Fruit fly (Drosophila melanogaster) whole organism, embryonic: Measurements from ENCODE around the gene CCAP.
A peak's percentile ranks its signal among the peaks of the same experiment; 100 is the strongest.

ENCODE experiments used
- Adf1 ChIP-seq: fragments of 200-800 bp; sonication (Bioruptor generic); IDR thresholded peaks from 2 replicates; pipeline ENCODE4 v1.3.6; 2022; ENCODE audit warnings: missing biosample characterization, missing genetic modification characterization
- C15 ChIP-seq: fragments of 200-800 bp; sonication (Bioruptor generic); IDR thresholded peaks from 3 replicates; pipeline ENCODE4 v1.3.6; 2022; ENCODE audit warnings: missing biosample characterization, missing genetic modification characterization
- CG10267 ChIP-seq: fragments of 200-800 bp; sonication (Bioruptor generic); optimal IDR thresholded peaks from 2 replicates; lab custom pipeline; 2018; ENCODE audit warnings: missing biosample characterization, mild to moderate bottlenecking, missing genetic modification characterization, moderate library complexity
- CG12659 ChIP-seq: fragments of 200-800 bp; sonication (Bioruptor generic); optimal IDR thresholded peaks from 3 replicates; lab custom pipeline; 2017; ENCODE audit warnings: mild to moderate bottlenecking, missing biosample characterization, missing genetic modification reagents, missing genetic modification characterization
- CG13894 ChIP-seq: fragments of 200-800 bp; sonication (Bioruptor generic); optimal IDR thresholded peaks from 3 replicates; lab custom pipeline; 2018; ENCODE audit warnings: missing biosample characterization, mild to moderate bottlenecking, missing genetic modification characterization, moderate library complexity
- CG14050 ChIP-seq: fragments of 200-800 bp; sonication (Bioruptor generic); IDR thresholded peaks from 3 replicates; pipeline ENCODE4 v1.3.6; 2022; ENCODE audit warnings: missing biosample characterization, missing genetic modification characterization
- CG14710 ChIP-seq: fragments of 200-800 bp; sonication (Bioruptor generic); optimal IDR thresholded peaks from 3 replicates; lab custom pipeline; 2019; ENCODE audit warnings: missing biosample characterization, mild to moderate bottlenecking, missing genetic modification characterization, moderate library complexity
- CG18619 ChIP-seq: fragments of 200-800 bp; sonication (Bioruptor generic); optimal IDR thresholded peaks from 3 replicates; lab custom pipeline; 2017; ENCODE audit warnings: missing biosample characterization, mild to moderate bottlenecking, missing genetic modification characterization
- CG2120 ChIP-seq: fragments of 200-800 bp; sonication (Bioruptor generic); optimal IDR thresholded peaks from 3 replicates; lab custom pipeline; 2016; ENCODE audit warnings: missing biosample characterization, missing genetic modification characterization
- CG31224 ChIP-seq: fragments of 200-800 bp; sonication (Bioruptor generic); IDR thresholded peaks from 2 replicates; pipeline ENCODE4 v1.3.6; 2022; ENCODE audit warnings: missing biosample characterization, missing genetic modification characterization
- CG3163 ChIP-seq: fragments of 200-800 bp; sonication (Bioruptor generic); optimal IDR thresholded peaks from 3 replicates; lab custom pipeline; 2016; ENCODE audit warnings: missing biosample characterization, missing genetic modification characterization
- CG32532 ChIP-seq: fragments of 200-800 bp; sonication (Bioruptor generic); IDR thresholded peaks from 2 replicates; pipeline ENCODE4 v1.3.6; 2022; ENCODE audit warnings: missing biosample characterization, missing genetic modification characterization
- CG32767 ChIP-seq: fragments of 200-800 bp; sonication (Bioruptor generic); IDR thresholded peaks from 2 replicates; pipeline ENCODE4 v1.3.6; 2022; ENCODE audit warnings: missing biosample characterization, missing genetic modification characterization
- CG32772 ChIP-seq: fragments of 200-800 bp; sonication (Bioruptor generic); IDR thresholded peaks from 2 replicates; pipeline ENCODE4 v1.3.6; 2022; ENCODE audit warnings: missing biosample characterization, missing genetic modification characterization
- CG3726 ChIP-seq: fragments of 200-800 bp; sonication (Bioruptor generic); IDR thresholded peaks from 3 replicates; pipeline ENCODE4, ENCODE4 v1.3.6; 2022; ENCODE audit warnings: missing biosample characterization, missing genetic modification characterization
- CG4328 ChIP-seq: fragments of 200-800 bp; sonication (Bioruptor generic); optimal IDR thresholded peaks from 3 replicates; lab custom pipeline; 2017; ENCODE audit warnings: missing biosample characterization, missing genetic modification reagents, missing genetic modification characterization
- CG6683 ChIP-seq: fragments of 200-800 bp; sonication (Bioruptor generic); optimal IDR thresholded peaks from 2 replicates; lab custom pipeline; 2017; ENCODE audit warnings: missing biosample characterization, mild to moderate bottlenecking, missing genetic modification characterization, missing genetic modification reagents
- H2.0 ChIP-seq: fragments of 200-800 bp; sonication (Bioruptor generic); IDR thresholded peaks from 2 replicates; pipeline ENCODE4 v1.3.6; 2022; ENCODE audit warnings: missing biosample characterization, missing genetic modification characterization
- HHEX ChIP-seq: fragments of 200-800 bp; sonication (Bioruptor generic); optimal IDR thresholded peaks from 3 replicates; lab custom pipeline; 2017; ENCODE audit warnings: missing biosample characterization, mild to moderate bottlenecking, missing genetic modification characterization, missing genetic modification reagents
- Lhr ChIP-seq: fragments of 200-800 bp; sonication (Bioruptor generic); optimal IDR thresholded peaks from 3 replicates; lab custom pipeline; 2017; ENCODE audit warnings: mild to moderate bottlenecking, missing biosample characterization, missing genetic modification reagents, missing genetic modification characterization
- Max ChIP-seq: fragments of 200-800 bp; sonication (Bioruptor generic); optimal IDR thresholded peaks from 2 replicates; lab custom pipeline; 2016; ENCODE audit warnings: missing biosample characterization, mild to moderate bottlenecking, missing genetic modification characterization
- Mes4 ChIP-seq: fragments of 200-800 bp; sonication (Bioruptor generic); optimal IDR thresholded peaks from 2 replicates; lab custom pipeline; 2016; ENCODE audit warnings: missing biosample characterization, missing genetic modification characterization
- Nf-YC ChIP-seq: fragments of 200-800 bp; optimal IDR thresholded peaks from 3 replicates; lab custom pipeline; 2019; ENCODE audit warnings: missing biosample characterization, mild to moderate bottlenecking, missing genetic modification characterization, moderate library complexity
- NfI ChIP-seq: fragments of 200-800 bp; sonication (Bioruptor generic); optimal IDR thresholded peaks from 3 replicates; lab custom pipeline; 2018; ENCODE audit warnings: missing biosample characterization, mild to moderate bottlenecking, missing genetic modification characterization, moderate library complexity
- PHDP ChIP-seq: fragments of 200-800 bp; sonication (Bioruptor generic); optimal IDR thresholded peaks from 3 replicates; lab custom pipeline; 2018; ENCODE audit warnings: missing biosample characterization, mild to moderate bottlenecking, missing genetic modification characterization, moderate library complexity
- Stat92E ChIP-seq, 3 experiments: fragments of >200 bp in 2 of 3; fragments of 200-800 bp in 1 of 3; sonication (Bioruptor generic) in 1 of 3; optimal IDR thresholded peaks; 2 replicates each; lab custom pipeline; 2017 to 2019; ENCODE audit warnings: missing biosample characterization in 3 of 3, missing genetic modification characterization in 3 of 3, mild to moderate bottlenecking in 1 of 3, moderate library complexity in 1 of 3
- Trl ChIP-seq, 3 experiments: fragments of >200 bp in 2 of 3; fragments of 200-800 bp in 1 of 3; sonication (Bioruptor generic) in 1 of 3; optimal IDR thresholded peaks; 2 replicates in 1 of 3; 3 replicates in 2 of 3; lab custom pipeline; 2016 to 2017; ENCODE audit warnings: missing biosample characterization in 1 of 3, missing genetic modification characterization in 1 of 3
- Xbp1 ChIP-seq: fragments of 200-800 bp; sonication (Bioruptor generic); optimal IDR thresholded peaks from 3 replicates; lab custom pipeline; 2016; ENCODE audit warnings: missing biosample characterization, mild to moderate bottlenecking, missing genetic modification characterization
- ab ChIP-seq: fragments of 200-800 bp; sonication (Bioruptor generic); optimal IDR thresholded peaks from 2 replicates; lab custom pipeline; 2016; ENCODE audit warnings: missing biosample characterization, missing genetic modification characterization
- bab2 ChIP-seq: fragments of 200-800 bp; sonication (Bioruptor generic); optimal IDR thresholded peaks from 2 replicates; lab custom pipeline; 2016; ENCODE audit warnings: missing biosample characterization, missing genetic modification characterization
- dan ChIP-seq: fragments of 200-800 bp; sonication (Bioruptor generic); IDR thresholded peaks from 2 replicates; pipeline ENCODE4 v1.3.6; 2022; ENCODE audit warnings: missing biosample characterization, missing genetic modification characterization
- dati ChIP-seq: fragments of 200-800 bp; sonication (Bioruptor generic); IDR thresholded peaks from 2 replicates; pipeline ENCODE4 v1.3.6; 2022; ENCODE audit warnings: missing biosample characterization, missing genetic modification characterization
- ems ChIP-seq: fragments of 200-800 bp; sonication (Bioruptor generic); optimal IDR thresholded peaks from 3 replicates; lab custom pipeline; 2016; ENCODE audit warnings: missing biosample characterization, missing genetic modification characterization
- gsb-n ChIP-seq: fragments of 200-800 bp; sonication (Bioruptor generic); optimal IDR thresholded peaks from 3 replicates; lab custom pipeline; 2018; ENCODE audit warnings: missing biosample characterization, mild to moderate bottlenecking, missing genetic modification characterization
- hb ChIP-seq: fragments of 200-800 bp; sonication (Bioruptor generic); IDR thresholded peaks from 3 replicates; pipeline ENCODE4 v1.3.6; 2022; ENCODE audit warnings: missing biosample characterization, missing genetic modification characterization; ENCODE audit not compliant: partially characterized antibody
- kah ChIP-seq: fragments of 200-800 bp; sonication (Bioruptor generic); optimal IDR thresholded peaks from 2 replicates; lab custom pipeline; 2018; ENCODE audit warnings: missing biosample characterization, mild to moderate bottlenecking, missing genetic modification characterization
- kay ChIP-seq: fragments of 200-800 bp; sonication (Bioruptor generic); optimal IDR thresholded peaks from 2 replicates; lab custom pipeline; 2016; ENCODE audit warnings: missing biosample characterization, missing genetic modification characterization
- lola ChIP-seq, 3 experiments: fragments of >200 bp in 2 of 3; fragments of 200-800 bp in 1 of 3; sonication (Bioruptor generic) in 1 of 3; optimal IDR thresholded peaks; 2 replicates each; lab custom pipeline; 2017 to 2019; ENCODE audit warnings: missing biosample characterization in 3 of 3, missing genetic modification characterization in 3 of 3, mild to moderate bottlenecking in 1 of 3, moderate library complexity in 1 of 3
- ro ChIP-seq: fragments of 200-800 bp; sonication (Bioruptor generic); IDR thresholded peaks from 2 replicates; pipeline ENCODE4 v1.3.6; 2022; ENCODE audit warnings: missing biosample characterization, missing genetic modification characterization
- salm ChIP-seq: fragments of 200-800 bp; sonication (Bioruptor generic); optimal IDR thresholded peaks from 2 replicates; lab custom pipeline; 2018; ENCODE audit warnings: missing biosample characterization, mild to moderate bottlenecking, missing genetic modification characterization
- sna ChIP-seq: fragments of 200-800 bp; sonication (Bioruptor generic); IDR thresholded peaks from 2 replicates; pipeline ENCODE4 v1.3.6; 2022; ENCODE audit warnings: missing biosample characterization, missing genetic modification characterization; ENCODE audit not compliant: partially characterized antibody
- ssp ChIP-seq: fragments of 200-800 bp; sonication (Bioruptor generic); IDR thresholded peaks from 2 replicates; pipeline ENCODE4 v1.3.6; 2022; ENCODE audit warnings: missing biosample characterization, missing genetic modification characterization
- stc ChIP-seq: fragments of 200-800 bp; sonication (Bioruptor generic); IDR thresholded peaks from 2 replicates; pipeline ENCODE4 v1.3.6; 2022; ENCODE audit warnings: missing biosample characterization, missing genetic modification characterization
- stwl ChIP-seq: fragments of 200-800 bp; sonication (Bioruptor generic); optimal IDR thresholded peaks from 3 replicates; lab custom pipeline; 2018; ENCODE audit warnings: missing biosample characterization, mild to moderate bottlenecking, missing genetic modification characterization, moderate library complexity
- twi ChIP-seq: fragments of 200-800 bp; optimal IDR thresholded peaks from 2 replicates; lab custom pipeline; 2019; ENCODE audit warnings: missing biosample characterization, mild to moderate bottlenecking, missing genetic modification characterization, moderate library complexity
- tx ChIP-seq: fragments of 200-800 bp; sonication (Bioruptor generic); optimal IDR thresholded peaks from 2 replicates; lab custom pipeline; 2016; ENCODE audit warnings: missing biosample characterization, missing genetic modification characterization

The CCAP gene

dm6 chr3R:22698208-22698607, 3.7 kb downstream of the CCAP start, which contains the start of gene Cyp6d4:
Cyp6d4 (plus strand) TSS chr3R:22698319.
- TF ChIP-seq gsb-n (tag; lab: Kevin White, UChicago) (no peak), kah (no peak), CG12659 (GFP tag; lab: Kevin White, UChicago) (no peak), Nf-YC (tag; lab: Kevin White, UChicago) (no peak), dati (no peak), Trl (optimal IDR thresholded peaks at IDR 0.05; lab: Kevin White, UChicago) (peak in 1 of 2 experiments; percentile 19), Trl (GFP tag; optimal IDR thresholded peaks at IDR 0.05; lab: Kevin White, UChicago) (no peak), dan (GFP tag; lab: Robert Waterston, UW) (no peak), CG3163 (GFP tag; lab: Kevin White, UChicago) (peak; percentile 82), CG32532 (GFP tag; lab: Robert Waterston, UW) (0 out of 2 replicates have a peak, but pooled peaks have one; percentile 29), ssp (GFP tag; lab: Robert Waterston, UW) (no peak)

dm6 chr3R:22694659-22695058, 7.2 kb downstream of the CCAP start, which contains the start of gene cd:
cd (plus strand) TSS chr3R:22694959.
- TF ChIP-seq ro (GFP tag; lab: Robert Waterston, UW) (no peak), twi (tag; lab: Kevin White, UChicago) (no peak), kay (GFP tag; lab: Kevin White, UChicago) (no peak), PHDP (tag; lab: Kevin White, UChicago) (no peak), Mes4 (GFP tag; lab: Kevin White, UChicago) (no peak), Max (no peak), ems (no peak)

- TF ChIP-seq H2.0 (GFP tag; lab: Robert Waterston, UW): peak; percentile 62
- TF ChIP-seq CG32767: peak; percentile 65; the same call in 1 of the 2 replicates
- TF ChIP-seq CG2120 (GFP tag; lab: Kevin White, UChicago): peak; percentile 53
- 0 out of 3 replicates have a peak, but pooled peaks have one; percentile 48 for TF ChIP-seq C15 (GFP tag; lab: Robert Waterston, UW)
- TF ChIP-seq Xbp1 (GFP tag; lab: Kevin White, UChicago): peak; percentile 72
- peak; percentile 18; the same call in 1 of the 2 replicates for TF ChIP-seq CG31224
- TF ChIP-seq CG3726: no peak
- peak in 1 of 3 experiments; percentile 87 for TF ChIP-seq lola (GFP tag; optimal IDR thresholded peaks at IDR 0.05; lab: Kevin White, UChicago)
- no peak for TF ChIP-seq CG13894 (tag; lab: Kevin White, UChicago)
- peak; percentile 80 for TF ChIP-seq twi (tag; lab: Kevin White, UChicago)
- TF ChIP-seq ab: no peak
- no peak for TF ChIP-seq CG6683
- peak; percentile 46; the same call in 1 of the 3 replicates for TF ChIP-seq CG14050
- TF ChIP-seq stc (GFP tag; lab: Robert Waterston, UW): 0 out of 2 replicates have a peak, but pooled peaks have one; percentile 49
- peak; percentile 62 for TF ChIP-seq CG4328 (GFP tag; lab: Kevin White, UChicago)
- TF ChIP-seq bab2 (GFP tag; lab: Kevin White, UChicago): peak; percentile 24
- TF ChIP-seq tx (GFP tag; lab: Kevin White, UChicago): no peak
- peak; percentile 73 for TF ChIP-seq stwl (tag; lab: Kevin White, UChicago)
- TF ChIP-seq CG18619 (GFP tag; lab: Kevin White, UChicago): peak; percentile 49
- peak; percentile 49 for TF ChIP-seq salm (tag; lab: Kevin White, UChicago)
- peak in 1 of 3 experiments; percentile 57 for TF ChIP-seq Stat92E (GFP tag; optimal IDR thresholded peaks at IDR 0.05; lab: Kevin White, UChicago)
- peak; percentile 49 for TF ChIP-seq HHEX (GFP tag; lab: Kevin White, UChicago)
- peak; percentile 14 for TF ChIP-seq Lhr (GFP tag; lab: Kevin White, UChicago)
- TF ChIP-seq Adf1 (GFP tag; lab: Robert Waterston, UW): 0 out of 2 replicates have a peak, but pooled peaks have one; percentile 31
- peak; percentile 63 for TF ChIP-seq NfI
- peak; percentile 49; the same call in 1 of the 3 replicates for TF ChIP-seq hb
- TF ChIP-seq CG14710 (tag; lab: Kevin White, UChicago): peak; percentile 93
- peak; percentile 97 for TF ChIP-seq sna (GFP tag; lab: Robert Waterston, UW)
- peak; percentile 53; the same call in 1 of the 2 replicates for TF ChIP-seq CG32772 (GFP tag; lab: Robert Waterston, UW)
- peak; percentile 87 for TF ChIP-seq CG10267
These were observed 11.6 kb downstream of the CCAP start, which contains the start of the genes wfs1 and Nup133 for dm6 chr3R:22690311-22690710. wfs1 (minus strand) TSS chr3R:22690380. Nup133 (plus strand) TSS chr3R:22690607.
